Fruit fly (Drosophila melanogaster) whole organism, pupa: Measurements from ENCODE around the gene eIF3d2.

Experiments used
- CG34367 ChIP-seq: fragments of 200-800 bp; sonication (Bioruptor generic); optimal IDR thresholded peaks from 2 replicates; lab custom pipeline; 2018; ENCODE audit warnings: missing biosample characterization, mild to moderate bottlenecking, missing genetic modification characterization
- CG4496 ChIP-seq: fragments of 200-800 bp; sonication (Bioruptor generic); IDR thresholded peaks from 3 replicates; pipeline ENCODE4 v1.3.6; 2022; ENCODE audit warnings: missing biosample characterization, missing genetic modification characterization
- Pif1B ChIP-seq: fragments of 200-800 bp; sonication (Bioruptor generic); optimal IDR thresholded peaks from 3 replicates; lab custom pipeline; 2016; ENCODE audit warnings: missing biosample characterization, missing genetic modification characterization
- Snoo ChIP-seq: fragments of 200-800 bp; sonication (Bioruptor generic); optimal IDR thresholded peaks from 3 replicates; lab custom pipeline; 2017; ENCODE audit warnings: missing biosample characterization, mild to moderate bottlenecking, missing genetic modification characterization, inconsistent platforms
- rn ChIP-seq: fragments of 200-800 bp; sonication (Bioruptor generic); IDR thresholded peaks from 2 replicates; pipeline ENCODE4 v1.3.6; 2022; ENCODE audit warnings: missing biosample characterization, missing genetic modification characterization

DNA sequence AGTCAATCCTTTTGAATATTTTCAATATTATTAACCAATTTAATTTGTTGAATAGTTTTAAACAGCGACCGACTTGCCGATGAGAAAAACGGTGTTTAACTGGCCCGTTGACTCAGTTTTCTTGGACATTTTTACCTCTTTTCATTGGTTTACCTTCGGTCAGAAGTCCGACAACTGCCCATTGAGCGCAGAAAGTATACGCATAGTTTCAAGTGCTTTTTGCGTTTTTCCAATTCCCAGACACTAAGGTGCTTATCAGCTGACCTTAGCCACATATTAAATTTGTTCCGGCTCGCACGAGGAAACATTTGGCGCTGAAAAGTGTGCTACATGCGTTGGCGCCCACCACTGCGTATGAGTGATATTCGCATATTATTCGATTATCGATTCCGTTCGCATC, 28.7 kb downstream of the eIF3d2 start, which contains the start of gene Cpn:
- TF ChIP-seq CG34367 = no peak
- TF ChIP-seq CG4496 = no peak
- TF ChIP-seq rn (GFP tag; lab: Robert Waterston, UW) = no peak
- TF ChIP-seq Pif1B (GFP tag; lab: Kevin White, UChicago) = no peak
- no peak for TF ChIP-seq Snoo
